Worm (Caenorhabditis elegans): ENCODE measurements around the gene atn-1.
A peak's percentile ranks its signal among the peaks of the same experiment; 100 is the strongest.

atn-1 gene

DNA sequence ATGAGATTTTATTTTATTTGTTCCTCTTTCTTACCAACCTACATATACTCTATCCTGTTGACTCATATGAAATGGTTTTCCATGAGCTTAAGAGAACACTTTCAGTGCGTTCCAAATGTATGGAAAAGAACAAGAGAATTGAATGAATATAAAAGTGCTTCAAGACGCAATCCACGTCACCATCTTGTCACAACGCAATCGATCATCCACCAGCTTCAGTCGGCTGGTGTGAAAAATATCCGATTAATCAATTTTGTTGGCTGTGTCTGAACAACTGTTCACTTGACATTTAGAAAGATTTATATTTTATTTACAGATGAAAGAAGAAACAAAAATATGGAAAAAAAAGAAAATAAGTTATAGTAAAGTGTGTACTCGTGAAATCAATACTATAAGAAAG, 45.1 kb downstream of the atn-1 start:
- TF ChIP-seq nfya-1 (tag; optimal IDR thresholded peaks at IDR 0.05; ENCODE audit: insufficient read depth) (no peak), lin-39 (tag; optimal IDR thresholded peaks at IDR 0.05) (peak; percentile 59), nhr-25 (tag; optimal IDR thresholded peaks at IDR 0.05) (no peak), lsy-12 (tag; optimal IDR thresholded peaks at IDR 0.05) (no peak)

ce11 chrV:12525526-12525925, 47.3 kb downstream of the atn-1 start, which contains the start of gene dyf-4:
Gene dyf-4 (minus strand): TSS chrV:12525738.
- TF ChIP-seq nhr-25 (tag; optimal IDR thresholded peaks at IDR 0.05): peak; percentile 27
- TF ChIP-seq fkh-10 (GFP tag; optimal IDR thresholded peaks at IDR 0.05): no peak

- no peak for TF ChIP-seq ama-1 (optimal IDR thresholded peaks at IDR 0.05)
- TF ChIP-seq lin-39 (tag; optimal IDR thresholded peaks at IDR 0.05): no peak
- peak; percentile 50 for TF ChIP-seq nhr-23 (tag; optimal IDR thresholded peaks at IDR 0.05)
- TF ChIP-seq ceh-16 (tag; optimal IDR thresholded peaks at IDR 0.05): no peak
- no peak for TF ChIP-seq daf-12 (tag; optimal IDR thresholded peaks at IDR 0.05)
- no peak for TF ChIP-seq pha-4 (tag; optimal IDR thresholded peaks at IDR 0.05)
- TF ChIP-seq snpc-4 (tag; optimal IDR thresholded peaks at IDR 0.05): no peak
- no peak for TF ChIP-seq zag-1 (tag; optimal IDR thresholded peaks at IDR 0.05)
These were observed 47.9 kb downstream of the atn-1 start for ce11 chrV:12526124-12526523.

- TF ChIP-seq mdl-1 (tag; optimal IDR thresholded peaks at IDR 0.05): no peak
- TF ChIP-seq elt-3 (tag; optimal IDR thresholded peaks at IDR 0.05): no peak
- no peak for TF ChIP-seq jun-1 (tag; optimal IDR thresholded peaks at IDR 0.05)
- no peak for TF ChIP-seq ceh-16 (tag; optimal IDR thresholded peaks at IDR 0.05)
These were observed 48.5 kb downstream of the atn-1 start, which contains the start of gene F45D3.1 for ce11 chrV:12526758-12527157. Gene F45D3.1 (plus strand): TSS chrV:12527058.

- TF ChIP-seq ztf-11 (tag; optimal IDR thresholded peaks at IDR 0.05): no peak
- no peak for TF ChIP-seq eor-1 (tag; optimal IDR thresholded peaks at IDR 0.05)
- no peak for TF ChIP-seq lsy-12 (tag; optimal IDR thresholded peaks at IDR 0.05)
- TF ChIP-seq unc-62 (GFP tag; optimal IDR thresholded peaks at IDR 0.05): peak; percentile 84
- TF ChIP-seq tbx-2 (tag; optimal IDR thresholded peaks at IDR 0.05): peak; percentile 8
- peak; percentile 35 for TF ChIP-seq pha-4 (tag; optimal IDR thresholded peaks at IDR 0.05)
- TF ChIP-seq sea-2 (GFP tag; optimal IDR thresholded peaks at IDR 0.05): no peak
- no peak for TF ChIP-seq nhr-28 (tag; optimal IDR thresholded peaks at IDR 0.05)
- no peak for TF ChIP-seq ceh-16 (tag; optimal IDR thresholded peaks at IDR 0.05)
- TF ChIP-seq nhr-67 (tag; optimal IDR thresholded peaks at IDR 0.05): no peak
- TF ChIP-seq nhr-76 (tag; optimal IDR thresholded peaks at IDR 0.05): no peak
- no peak for TF ChIP-seq nhr-11 (tag; optimal IDR thresholded peaks at IDR 0.05)
- no peak for TF ChIP-seq nhr-77 (tag; optimal IDR thresholded peaks at IDR 0.05)
- no peak for TF ChIP-seq skn-1 (tag; optimal IDR thresholded peaks at IDR 0.05)
- peak; percentile 42 for TF ChIP-seq mdl-1 (tag; optimal IDR thresholded peaks at IDR 0.05)
- no peak for TF ChIP-seq fkh-10 (GFP tag; optimal IDR thresholded peaks at IDR 0.05)
- no peak for TF ChIP-seq egl-5 (tag; optimal IDR thresholded peaks at IDR 0.05)
- peak; percentile 12 for TF ChIP-seq lin-15B (tag; optimal IDR thresholded peaks at IDR 0.05)
- peak; percentile 57 for TF ChIP-seq elt-1 (tag; optimal IDR thresholded peaks at IDR 0.05)
- no peak for TF ChIP-seq ceh-82 (tag; optimal IDR thresholded peaks at IDR 0.05)
- TF ChIP-seq pqm-1 (tag; optimal IDR thresholded peaks at IDR 0.05): peak; percentile 66
- TF ChIP-seq nhr-23 (tag; optimal IDR thresholded peaks at IDR 0.05): peak; percentile 16
- no peak for TF ChIP-seq ama-1 (optimal IDR thresholded peaks at IDR 0.05)
- TF ChIP-seq hmg-11 (tag; optimal IDR thresholded peaks at IDR 0.05): peak; percentile 48
- no peak for TF ChIP-seq egl-27 (tag; optimal IDR thresholded peaks at IDR 0.05)
- no peak for TF ChIP-seq fos-1 (tag; optimal IDR thresholded peaks at IDR 0.05)
- TF ChIP-seq nhr-25 (tag; optimal IDR thresholded peaks at IDR 0.05): peak; percentile 91
- no peak for TF ChIP-seq mml-1 (tag; optimal IDR thresholded peaks at IDR 0.05)
- TF ChIP-seq jun-1 (tag; optimal IDR thresholded peaks at IDR 0.05): peak; percentile 44
- TF ChIP-seq elt-3 (tag; optimal IDR thresholded peaks at IDR 0.05): peak in 1 of 3 experiments; percentile 27
- TF ChIP-seq fkh-2 (tag; optimal IDR thresholded peaks at IDR 0.05): no peak
- TF ChIP-seq nfya-1 (tag; optimal IDR thresholded peaks at IDR 0.05; ENCODE audit: insufficient read depth): peak; percentile 82
- TF ChIP-seq ztf-4 (tag; optimal IDR thresholded peaks at IDR 0.05): no peak
- TF ChIP-seq nhr-12 (tag; optimal IDR thresholded peaks at IDR 0.05): no peak
- TF ChIP-seq ZK546.5 (tag; optimal IDR thresholded peaks at IDR 0.05): no peak
- TF ChIP-seq nhr-237 (tag; optimal IDR thresholded peaks at IDR 0.05): no peak
- no peak for TF ChIP-seq unc-39 (tag; optimal IDR thresholded peaks at IDR 0.05)
- peak; percentile 30 for TF ChIP-seq snpc-4 (tag; optimal IDR thresholded peaks at IDR 0.05)
- TF ChIP-seq elt-2 (tag; optimal IDR thresholded peaks at IDR 0.05): peak; percentile 40
- TF ChIP-seq aly-2 (tag; optimal IDR thresholded peaks at IDR 0.05): no peak
- TF ChIP-seq R02D3.7 (tag; optimal IDR thresholded peaks at IDR 0.05): peak; percentile 19
- TF ChIP-seq ceh-9 (tag; optimal IDR thresholded peaks at IDR 0.05): no peak
- TF ChIP-seq daf-12 (tag; optimal IDR thresholded peaks at IDR 0.05): peak; percentile 92
These were observed 50.7 kb downstream of the atn-1 start for ce11 chrV:12528919-12529318.

All from whole organism, L3 larva.